Fruit fly (Drosophila melanogaster) S2 (cell line): Measurements from ENCODE around the gene Nufip.

Experiments used
- CG8478 ChIP-seq: fragments of >200 bp; optimal IDR thresholded peaks from 2 replicates; lab custom pipeline; 2018
- CTCF ChIP-seq, 2 experiments: fragments of >200 bp; optimal IDR thresholded peaks; 2 replicates each; lab custom pipeline; 2018

dm6 chr3L:18742935-18743466 is 5.2 kb downstream of the Nufip start:
- TF ChIP-seq CTCF (optimal IDR thresholded peaks at IDR 0.05; lab: Kevin White, UChicago) (no peak), CG8478 (lab: Kevin White, UChicago) (no peak)
